Fruit fly (Drosophila melanogaster) whole organism, prepupa: ENCODE results near the gene CG4565.
A peak's percentile ranks its signal among the peaks of the same experiment; 100 is the strongest.

ENCODE experiments used
- CG10669 ChIP-seq: fragments of 200-800 bp; sonication (Bioruptor generic); optimal IDR thresholded peaks from 3 replicates; lab custom pipeline; 2018; ENCODE audit warnings: missing biosample characterization, mild to moderate bottlenecking, missing genetic modification characterization, moderate library complexity
- CG11294 ChIP-seq: fragments of 200-800 bp; sonication (Bioruptor generic); IDR thresholded peaks from 2 replicates; pipeline ENCODE4 v1.3.6; 2022; ENCODE audit warnings: missing biosample characterization, missing genetic modification characterization
- CG11762 ChIP-seq: fragments of 200-800 bp; sonication (Bioruptor generic); optimal IDR thresholded peaks from 3 replicates; lab custom pipeline; 2016; ENCODE audit warnings: missing biosample characterization, missing genetic modification characterization; ENCODE audit not compliant: insufficient read depth
- CG11902 ChIP-seq: fragments of 200-800 bp; sonication (Bioruptor generic); optimal IDR thresholded peaks from 3 replicates; lab custom pipeline; 2016; ENCODE audit warnings: missing biosample characterization, missing genetic modification characterization
- CG1621 ChIP-seq: fragments of 200-800 bp; sonication (Bioruptor generic); optimal IDR thresholded peaks from 3 replicates; lab custom pipeline; 2018; ENCODE audit warnings: missing biosample characterization, mild to moderate bottlenecking, missing genetic modification characterization
- CG3919 ChIP-seq: fragments of 200-800 bp; sonication (Bioruptor generic); optimal IDR thresholded peaks from 3 replicates; lab custom pipeline; 2016; ENCODE audit warnings: missing biosample characterization, missing genetic modification characterization
- CG4318 ChIP-seq: fragments of 200-800 bp; sonication (Bioruptor generic); optimal IDR thresholded peaks from 3 replicates; lab custom pipeline; 2017; ENCODE audit warnings: missing biosample characterization, mild to moderate bottlenecking, missing genetic modification characterization
- CG6163 ChIP-seq: fragments of 200-800 bp; sonication (Bioruptor generic); IDR thresholded peaks from 3 replicates; pipeline ENCODE4 v1.3.6; 2022; ENCODE audit warnings: missing biosample characterization, missing genetic modification characterization
- CG6276 ChIP-seq: fragments of 200-800 bp; sonication (Bioruptor generic); optimal IDR thresholded peaks from 2 replicates; lab custom pipeline; 2017; ENCODE audit warnings: missing biosample characterization, mild to moderate bottlenecking, missing genetic modification characterization
- CG6854 ChIP-seq: fragments of 200-800 bp; sonication (Bioruptor generic); optimal IDR thresholded peaks from 2 replicates; lab custom pipeline; 2017; ENCODE audit warnings: missing biosample characterization, mild to moderate bottlenecking, missing genetic modification characterization
- CG7368 ChIP-seq: fragments of 200-800 bp; sonication (Bioruptor generic); optimal IDR thresholded peaks from 3 replicates; lab custom pipeline; 2016; ENCODE audit warnings: missing biosample characterization, missing genetic modification characterization
- CG8632 ChIP-seq: fragments of 200-800 bp; sonication (Bioruptor generic); optimal IDR thresholded peaks from 3 replicates; lab custom pipeline; 2016; ENCODE audit warnings: missing biosample characterization, missing genetic modification characterization
- Eip75B ChIP-seq: fragments of 200-800 bp; sonication (Bioruptor generic); optimal IDR thresholded peaks from 3 replicates; lab custom pipeline; 2016; ENCODE audit warnings: missing biosample characterization, missing genetic modification characterization
- Eip78C ChIP-seq: fragments of 200-800 bp; sonication (Bioruptor generic); peaks from one replicate; lab custom pipeline; 2016; ENCODE audit warnings: missing biosample characterization, missing genetic modification characterization
- Ets21C ChIP-seq: fragments of 200-800 bp; sonication (Bioruptor generic); optimal IDR thresholded peaks from 3 replicates; lab custom pipeline; 2016; ENCODE audit warnings: missing biosample characterization, missing genetic modification characterization
- Hr4 ChIP-seq: fragments of 200-800 bp; sonication (Bioruptor generic); optimal IDR thresholded peaks from 3 replicates; lab custom pipeline; 2016; ENCODE audit warnings: missing biosample characterization, missing genetic modification characterization
- Lpt ChIP-seq: fragments of 200-800 bp; sonication (Bioruptor generic); optimal IDR thresholded peaks from 3 replicates; lab custom pipeline; 2016; ENCODE audit warnings: missing biosample characterization, missing genetic modification characterization
- Sox14 ChIP-seq: fragments of 200-800 bp; sonication (Bioruptor generic); optimal IDR thresholded peaks from 3 replicates; lab custom pipeline; 2016; ENCODE audit warnings: missing biosample characterization, missing genetic modification characterization
- Sox15 ChIP-seq: fragments of 200-800 bp; sonication (Bioruptor generic); optimal IDR thresholded peaks from 3 replicates; lab custom pipeline; 2016; ENCODE audit warnings: missing biosample characterization, missing genetic modification characterization
- achi ChIP-seq: fragments of 200-800 bp; sonication (Bioruptor generic); optimal IDR thresholded peaks from 3 replicates; lab custom pipeline; 2016; ENCODE audit warnings: missing biosample characterization, missing genetic modification characterization
- acj6 ChIP-seq: fragments of 200-800 bp; sonication (Bioruptor generic); optimal IDR thresholded peaks from 3 replicates; lab custom pipeline; 2016; ENCODE audit warnings: missing biosample characterization, missing genetic modification characterization
- dsx ChIP-seq: fragments of 200-800 bp; optimal IDR thresholded peaks from 3 replicates; lab custom pipeline; 2019; ENCODE audit warnings: missing biosample characterization, mild to moderate bottlenecking, missing genetic modification characterization, moderate library complexity; ENCODE audit not compliant: poor library complexity, severe bottlenecking
- esn ChIP-seq: fragments of 200-800 bp; sonication (Bioruptor generic); optimal IDR thresholded peaks from 2 replicates; lab custom pipeline; 2016; ENCODE audit warnings: missing biosample characterization, mild to moderate bottlenecking, missing genetic modification characterization, moderate library complexity
- fd59A ChIP-seq: fragments of 200-800 bp; sonication (Bioruptor generic); optimal IDR thresholded peaks from 2 replicates; lab custom pipeline; 2017; ENCODE audit warnings: missing biosample characterization, mild to moderate bottlenecking, missing genetic modification characterization, missing genetic modification reagents
- fkh ChIP-seq: fragments of 200-800 bp; sonication (Bioruptor generic); optimal IDR thresholded peaks from 3 replicates; lab custom pipeline; 2017; ENCODE audit warnings: missing biosample characterization, mild to moderate bottlenecking, missing genetic modification characterization, moderate library complexity
- lz ChIP-seq: fragments of 200-800 bp; sonication (Bioruptor generic); optimal IDR thresholded peaks from 3 replicates; lab custom pipeline; 2016; ENCODE audit warnings: missing biosample characterization, missing genetic modification characterization
- pdm3 ChIP-seq: fragments of 200-800 bp; sonication (Bioruptor generic); optimal IDR thresholded peaks from 3 replicates; lab custom pipeline; 2016; ENCODE audit warnings: missing biosample characterization, missing genetic modification characterization
- ss ChIP-seq, 2 experiments: fragments of 200-800 bp; sonication (Bioruptor generic); optimal IDR thresholded peaks; 2 replicates in 1 of 2; 3 replicates in 1 of 2; lab custom pipeline; 2017 to 2018; ENCODE audit warnings: mild to moderate bottlenecking in 2 of 2, missing biosample characterization in 2 of 2, missing genetic modification characterization in 2 of 2, moderate library complexity in 1 of 2
- svp ChIP-seq: fragments of 200-800 bp; sonication (Bioruptor generic); peaks from one replicate; lab custom pipeline; 2016; ENCODE audit warnings: missing biosample characterization, missing genetic modification characterization
- topi ChIP-seq: fragments of 200-800 bp; sonication (Bioruptor generic); optimal IDR thresholded peaks from 3 replicates; lab custom pipeline; 2016; ENCODE audit warnings: missing biosample characterization, missing genetic modification characterization
- vri ChIP-seq: fragments of 200-800 bp; sonication (Bioruptor generic); optimal IDR thresholded peaks from 3 replicates; lab custom pipeline; 2016; ENCODE audit warnings: missing biosample characterization, mild to moderate bottlenecking, missing genetic modification characterization

The CG4565 gene

DNA sequence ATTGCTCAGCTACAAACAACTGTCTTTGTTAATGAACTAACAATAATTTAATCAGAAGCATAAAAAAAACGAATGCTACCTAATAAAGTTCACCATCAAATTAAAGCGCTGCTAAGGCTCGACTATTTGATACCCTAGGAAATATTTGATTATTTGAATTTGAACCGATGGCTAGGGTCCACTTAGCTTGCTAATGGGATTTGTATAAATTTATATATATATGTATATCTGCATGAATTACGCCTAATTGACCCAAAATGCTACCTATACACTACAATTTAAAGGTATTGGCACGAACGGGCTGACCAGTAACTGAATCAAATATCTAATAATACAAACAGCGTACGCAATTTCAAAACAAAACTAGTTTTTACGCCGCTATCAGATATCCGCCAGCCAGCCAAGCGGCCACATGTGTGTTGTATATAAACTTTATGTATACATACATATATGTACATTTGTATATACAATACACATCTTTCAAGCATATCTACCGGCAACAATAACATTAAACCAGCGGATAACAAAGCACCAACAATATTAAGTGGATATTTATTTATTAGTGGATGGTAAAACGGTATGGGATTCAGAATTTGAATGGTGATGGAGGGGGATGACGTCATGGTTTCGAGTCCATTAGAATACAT, 31.6 kb downstream of the CG4565 start (continued):
- TF ChIP-seq CG8632 (GFP tag; lab: Kevin White, UChicago) (no peak), topi (GFP tag; lab: Kevin White, UChicago) (no peak), lz (GFP tag; lab: Kevin White, UChicago) (no peak), dsx (GFP tag; lab: Kevin White, UChicago) (no peak), Hr4 (GFP tag; lab: Kevin White, UChicago) (peak; percentile 15), CG11902 (no peak), esn (GFP tag; lab: Kevin White, UChicago) (no peak), Eip75B (GFP tag; lab: Kevin White, UChicago) (no peak), achi (GFP tag; lab: Kevin White, UChicago) (no peak), CG6854 (GFP tag; lab: Kevin White, UChicago) (no peak), fd59A (GFP tag; lab: Kevin White, UChicago) (no peak), Sox14 (GFP tag; lab: Kevin White, UChicago) (no peak), pdm3 (GFP tag; lab: Kevin White, UChicago) (no peak), CG11294 (no peak), fkh (no peak)

DNA sequence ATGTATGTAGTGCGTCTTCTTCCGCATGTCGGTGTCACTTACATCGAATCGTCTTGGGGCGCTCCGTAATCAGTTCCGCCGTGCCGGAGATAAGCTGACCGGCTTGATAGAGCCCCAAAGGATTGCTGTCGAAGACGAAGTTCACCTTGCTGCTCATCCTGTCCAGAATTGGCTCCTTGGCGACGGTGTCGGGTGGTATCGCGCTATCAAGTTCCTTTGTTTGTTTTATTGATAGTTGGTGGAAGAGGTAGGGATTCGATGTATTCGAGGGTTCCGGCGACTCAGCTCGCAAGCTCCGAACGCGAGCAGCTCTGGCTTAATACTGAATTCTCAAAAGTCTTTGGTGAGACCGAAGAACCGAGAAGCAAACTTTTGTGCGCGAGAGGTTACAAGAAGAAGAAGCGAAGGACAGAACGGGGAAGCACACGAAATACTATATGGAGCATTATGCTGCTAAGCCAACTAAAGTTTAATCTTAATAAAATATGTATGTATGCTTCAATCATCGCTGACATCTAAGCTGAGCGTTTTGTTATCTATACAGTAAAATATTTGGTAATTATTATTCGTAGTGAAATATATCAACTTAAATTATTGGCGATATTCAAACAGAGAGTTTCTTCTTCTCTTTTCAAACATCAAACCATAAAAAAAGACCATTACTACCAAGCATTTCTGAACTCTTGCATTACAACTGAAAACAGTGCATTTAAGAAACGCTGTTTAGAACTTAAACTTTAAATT, 32.3 kb downstream of the CG4565 start, which contains the start of gene CG14696:
Gene CG14696, minus strand, starts transcription at position 324 of the 744 bp plus-strand sequence.
- TF ChIP-seq CG4318: no peak
- TF ChIP-seq Sox14 (GFP tag; lab: Kevin White, UChicago): peak; percentile 8
- peak; percentile 1 for TF ChIP-seq Eip78C (GFP tag; lab: Kevin White, UChicago)
- TF ChIP-seq, all 60 proteins: peak for 2

DNA sequence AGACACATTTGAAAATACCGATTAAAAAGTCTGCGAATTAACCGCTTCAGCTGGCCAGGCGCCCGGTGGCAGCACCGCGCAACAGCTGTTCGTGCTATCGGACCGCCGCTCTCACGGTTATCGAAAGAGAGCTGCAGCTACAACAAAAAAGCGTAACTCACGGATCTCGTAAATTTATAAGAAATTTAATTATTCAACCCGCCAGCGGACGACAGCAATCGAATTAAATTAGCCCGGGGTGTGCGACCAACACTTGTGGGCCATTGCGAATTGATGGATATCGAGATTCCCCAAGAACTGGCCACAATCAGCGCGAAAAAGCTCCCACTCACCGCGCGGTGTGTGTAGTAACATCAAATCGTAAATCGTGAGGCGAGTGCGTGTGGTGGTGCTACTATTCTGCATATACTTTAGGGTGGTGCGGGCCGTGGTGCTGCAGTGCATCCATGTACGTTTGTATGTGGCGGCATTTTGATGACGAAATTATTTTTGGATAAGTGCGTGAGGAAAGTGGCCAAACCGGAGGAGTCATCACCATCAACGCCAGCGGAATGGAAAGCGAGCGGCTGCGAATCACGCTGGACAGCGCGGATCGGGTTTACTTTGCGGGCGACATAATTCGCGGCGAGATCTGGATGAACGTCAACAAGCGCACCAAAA, 33.0 kb downstream of the CG4565 start, which contains the start of gene Leash:
Gene Leash, plus strand, starts transcription at position 119 of the 660 bp plus-strand sequence.
- no peak for TF ChIP-seq acj6 (GFP tag; lab: Kevin White, UChicago)
- TF ChIP-seq Sox15 (GFP tag; lab: Kevin White, UChicago): no peak
- TF ChIP-seq Ets21C: no peak
- peak; percentile 3 for TF ChIP-seq CG1621 (tag; lab: Kevin White, UChicago)
- TF ChIP-seq Hr4 (GFP tag; lab: Kevin White, UChicago): no peak
- TF ChIP-seq Eip78C (GFP tag; lab: Kevin White, UChicago): peak; percentile 64
- peak; percentile 52 for TF ChIP-seq CG6854 (GFP tag; lab: Kevin White, UChicago)
- no peak for TF ChIP-seq CG3919
- TF ChIP-seq svp (GFP tag; lab: Kevin White, UChicago): peak; percentile 62
- TF ChIP-seq vri (GFP tag; lab: Kevin White, UChicago): peak; percentile 60
- TF ChIP-seq CG6163 (GFP tag; lab: Robert Waterston, UW): 0 out of 3 replicates have a peak, but pooled peaks have one; percentile 14
- peak; percentile 13 to 36 for TF ChIP-seq ss (GFP tag; optimal IDR thresholded peaks at IDR 0.05; lab: Kevin White, UChicago)
- no peak for TF ChIP-seq CG4318
- TF ChIP-seq dsx (GFP tag; lab: Kevin White, UChicago): no peak
- TF ChIP-seq CG6276 (GFP tag; lab: Kevin White, UChicago): peak; percentile 29
- TF ChIP-seq CG7368 (GFP tag; lab: Kevin White, UChicago): no peak
- no peak for TF ChIP-seq CG10669 (GFP tag; lab: Kevin White, UChicago)
- no peak for TF ChIP-seq Lpt (GFP tag; lab: Kevin White, UChicago)
- TF ChIP-seq CG11762: no peak
- TF ChIP-seq Eip75B (GFP tag; lab: Kevin White, UChicago): no peak
